Fruit fly (Drosophila melanogaster) whole organism, wandering third instar larva: Measurements from ENCODE around the gene HP1b.

ENCODE experiments used
- CG32264 ChIP-seq: fragments of 200-800 bp; sonication (Bioruptor generic); optimal IDR thresholded peaks from 2 replicates; lab custom pipeline; 2016; ENCODE audit warnings: missing biosample characterization, missing genetic modification characterization
- CG9705 ChIP-seq: fragments of 200-800 bp; sonication (Bioruptor generic); optimal IDR thresholded peaks from 2 replicates; lab custom pipeline; 2018; ENCODE audit warnings: missing biosample characterization, mild to moderate bottlenecking, missing genetic modification characterization
- CrebA ChIP-seq: fragments of 200-800 bp; sonication (Bioruptor generic); optimal IDR thresholded peaks from 2 replicates; lab custom pipeline; 2016; ENCODE audit warnings: missing biosample characterization, mild to moderate bottlenecking, missing genetic modification characterization, borderline replicate concordance
- Dfd ChIP-seq: fragments of >200 bp; optimal IDR thresholded peaks from 2 replicates; lab custom pipeline; 2017; ENCODE audit warnings: missing biosample characterization, missing genetic modification characterization
- Dif ChIP-seq: fragments of 200-275, 200-300 bp; sonication (Bioruptor generic); optimal IDR thresholded peaks from 2 replicates; lab custom pipeline; 2018; ENCODE audit warnings: missing biosample characterization, missing genetic modification characterization; ENCODE audit not compliant: partially characterized antibody
- GATAd ChIP-seq: sonication (Bioruptor generic); optimal IDR thresholded peaks from 2 replicates; lab custom pipeline; 2016; ENCODE audit warnings: missing biosample characterization, missing genetic modification characterization
- HLH106 ChIP-seq: fragments of 200-800 bp; optimal IDR thresholded peaks from 3 replicates; lab custom pipeline; 2019; ENCODE audit warnings: missing biosample characterization, mild to moderate bottlenecking, missing genetic modification characterization, moderate library complexity
- Hnf4 ChIP-seq: fragments of 200-800 bp; sonication (Bioruptor generic); optimal IDR thresholded peaks from 2 replicates; lab custom pipeline; 2016; ENCODE audit warnings: missing biosample characterization, mild to moderate bottlenecking, missing genetic modification characterization
- Hr78 ChIP-seq: fragments of >200 bp; optimal IDR thresholded peaks from 2 replicates; lab custom pipeline; 2017; ENCODE audit warnings: missing biosample characterization, missing genetic modification characterization
- Hr83 ChIP-seq: fragments of 200-300 bp; sonication (Bioruptor generic); optimal IDR thresholded peaks from 2 replicates; lab custom pipeline; 2016; ENCODE audit warnings: missing biosample characterization, mild to moderate bottlenecking, missing genetic modification characterization, moderate library complexity; ENCODE audit not compliant: poor library complexity, severe bottlenecking
- Jra ChIP-seq: sonication (Bioruptor generic); optimal IDR thresholded peaks from 2 replicates; lab custom pipeline; 2016; ENCODE audit warnings: missing biosample characterization, missing genetic modification characterization
- Mio ChIP-seq: sonication (Bioruptor generic); optimal IDR thresholded peaks from 2 replicates; lab custom pipeline; 2016; ENCODE audit warnings: missing biosample characterization, missing genetic modification characterization
- N ChIP-seq: fragments of >200 bp; optimal IDR thresholded peaks from 2 replicates; lab custom pipeline; 2018; ENCODE audit warnings: missing biosample characterization, missing external identifiers, missing genetic modification characterization
- OdsH ChIP-seq: fragments of 200-800 bp; sonication (Bioruptor generic); optimal IDR thresholded peaks from 2 replicates; lab custom pipeline; 2016; ENCODE audit warnings: missing biosample characterization, mild to moderate bottlenecking, missing genetic modification characterization
- Rel ChIP-seq, 2 experiments: fragments of 200-800 bp; sonication (Bioruptor generic) in 1 of 2; optimal IDR thresholded peaks; 2 replicates in 1 of 2; 3 replicates in 1 of 2; lab custom pipeline; 2016 to 2019; ENCODE audit warnings: mild to moderate bottlenecking in 2 of 2, missing biosample characterization in 2 of 2, missing genetic modification characterization in 2 of 2, moderate library complexity in 1 of 2
- Sp1 ChIP-seq: fragments of 200-800 bp; sonication (Bioruptor generic); optimal IDR thresholded peaks from 3 replicates; lab custom pipeline; 2019; ENCODE audit warnings: missing biosample characterization, mild to moderate bottlenecking, missing genetic modification characterization, moderate library complexity
- Vsx2 ChIP-seq: fragments of 200-300, 225-300 bp; sonication (Bioruptor generic); optimal IDR thresholded peaks from 2 replicates; lab custom pipeline; 2018; ENCODE audit warnings: missing biosample characterization, missing genetic modification characterization; ENCODE audit not compliant: partially characterized antibody
- br ChIP-seq: fragments of 200-800 bp; sonication (Bioruptor generic); optimal IDR thresholded peaks from 2 replicates; lab custom pipeline; 2016; ENCODE audit warnings: missing biosample characterization, missing genetic modification characterization
- brk ChIP-seq: fragments of 200-800 bp; sonication (Bioruptor generic); optimal IDR thresholded peaks from 2 replicates; lab custom pipeline; 2016; ENCODE audit warnings: missing biosample characterization, mild to moderate bottlenecking, missing genetic modification characterization
- dl ChIP-seq, 2 experiments: fragments of 175-275, 200-275 bp in 1 of 2; fragments of 200-275 bp in 1 of 2; sonication (Bioruptor generic); optimal IDR thresholded peaks; lab custom pipeline; 2018; ENCODE audit warnings: mild to moderate bottlenecking in 2 of 2, missing biosample characterization in 2 of 2, missing genetic modification characterization in 2 of 2, moderate library complexity in 2 of 2; ENCODE audit not compliant: partially characterized antibody in 2 of 2, insufficient read depth in 1 of 2
- dmrt93B ChIP-seq: fragments of 200-800 bp; sonication (Bioruptor generic); optimal IDR thresholded peaks from 2 replicates; lab custom pipeline; 2018; ENCODE audit warnings: missing biosample characterization, mild to moderate bottlenecking, missing genetic modification characterization
- dsf ChIP-seq: sonication (Bioruptor generic); optimal IDR thresholded peaks from 2 replicates; lab custom pipeline; 2016; ENCODE audit warnings: missing biosample characterization, missing genetic modification characterization, borderline replicate concordance
- ey ChIP-seq: fragments of 200-800 bp; sonication (Bioruptor generic); optimal IDR thresholded peaks from 2 replicates; lab custom pipeline; 2016; ENCODE audit warnings: missing biosample characterization, missing genetic modification characterization
- foxo ChIP-seq, 2 experiments: fragments of 200-800 bp; sonication (Bioruptor generic); optimal IDR thresholded peaks; 2 replicates in 1 of 2; 3 replicates in 1 of 2; lab custom pipeline; 2016 to 2017; ENCODE audit warnings: missing biosample characterization in 2 of 2, missing genetic modification characterization in 2 of 2
- fru ChIP-seq: fragments of 200-800 bp; sonication (Bioruptor generic); optimal IDR thresholded peaks from 3 replicates; lab custom pipeline; 2016; ENCODE audit warnings: missing biosample characterization, mild to moderate bottlenecking, missing genetic modification characterization
- h ChIP-seq: fragments of 200-800 bp; sonication (Bioruptor generic); optimal IDR thresholded peaks from 3 replicates; lab custom pipeline; 2016; ENCODE audit warnings: missing biosample characterization, mild to moderate bottlenecking, missing genetic modification characterization
- lola ChIP-seq: fragments of >200 bp; optimal IDR thresholded peaks from 2 replicates; lab custom pipeline; 2017; ENCODE audit warnings: missing biosample characterization, missing genetic modification characterization
- pan ChIP-seq: fragments of >200 bp; optimal IDR thresholded peaks from 2 replicates; lab custom pipeline; 2017
- psq ChIP-seq: fragments of 200-800 bp; sonication (Bioruptor generic); optimal IDR thresholded peaks from 3 replicates; lab custom pipeline; 2017; ENCODE audit warnings: missing biosample characterization, mild to moderate bottlenecking, missing genetic modification characterization, moderate library complexity
- rgr ChIP-seq: fragments of 200-800 bp; sonication (Bioruptor generic); optimal IDR thresholded peaks from 3 replicates; lab custom pipeline; 2016; ENCODE audit warnings: missing biosample characterization, mild to moderate bottlenecking, missing genetic modification characterization
- sage ChIP-seq: fragments of 200-800 bp; sonication (Bioruptor generic); optimal IDR thresholded peaks from 2 replicates; lab custom pipeline; 2016; ENCODE audit warnings: missing biosample characterization, mild to moderate bottlenecking, missing genetic modification characterization
- sv ChIP-seq: fragments of 200-800 bp; sonication (Bioruptor generic); optimal IDR thresholded peaks from 3 replicates; lab custom pipeline; 2016; ENCODE audit warnings: missing biosample characterization, missing genetic modification characterization
- tai ChIP-seq: sonication (Bioruptor generic); optimal IDR thresholded peaks from 2 replicates; lab custom pipeline; 2016; ENCODE audit warnings: missing biosample characterization, missing genetic modification characterization
- usp ChIP-seq: fragments of >200 bp; optimal IDR thresholded peaks from 2 replicates; lab custom pipeline; 2017; ENCODE audit warnings: missing biosample characterization, missing genetic modification characterization
- woc ChIP-seq: sonication (Bioruptor generic); optimal IDR thresholded peaks from 2 replicates; lab custom pipeline; 2016; ENCODE audit warnings: missing biosample characterization, mild to moderate bottlenecking, missing genetic modification characterization

The HP1b gene

dm6 chrX:9080962-9081361 lies at the start of gene HP1b, which contains the start of gene CG7246:
TSS of gene HP1b (plus strand) at chrX:9081063.
TSS of gene CG7246 (minus strand) at chrX:9081057.
- TF ChIP-seq brk (GFP tag; lab: Kevin White, UChicago) (no peak), Dif (GFP tag; lab: Kevin White, UChicago) (no peak), dl (GFP tag; optimal IDR thresholded peaks at IDR 0.05; lab: Kevin White, UChicago; ENCODE audit: insufficient read depth in 1 of 2, partially characterized antibody in 2 of 2) (no peak), sage (GFP tag; lab: Kevin White, UChicago) (peak; percentile 70), psq (GFP tag; lab: Kevin White, UChicago) (peak; percentile 60), CG32264 (GFP tag; lab: Kevin White, UChicago) (peak; percentile 26), CG9705 (peak; percentile 34), dsf (GFP tag; lab: Kevin White, UChicago) (peak; percentile 28), Jra (GFP tag; lab: Kevin White, UChicago) (peak; percentile 6), pan (no peak), Sp1 (GFP tag; lab: Kevin White, UChicago) (peak; percentile 69), CrebA (GFP tag; lab: Kevin White, UChicago) (no peak), woc (peak; percentile 57), rgr (GFP tag; lab: Kevin White, UChicago) (peak; percentile 78), Dfd (no peak), GATAd (GFP tag; lab: Kevin White, UChicago) (no peak), Mio (GFP tag; lab: Kevin White, UChicago) (no peak), OdsH (peak; percentile 67), Rel (GFP tag; optimal IDR thresholded peaks at IDR 0.05; lab: Kevin White, UChicago) (no peak), Rel (tag; optimal IDR thresholded peaks at IDR 0.05; lab: Kevin White, UChicago) (peak; percentile 41), foxo (GFP tag; optimal IDR thresholded peaks at IDR 0.05; lab: Kevin White, UChicago) (peak in 1 of 2 experiments; percentile 86), sv (peak; percentile 57), br (GFP tag; lab: Kevin White, UChicago) (peak; percentile 49), lola (GFP tag; lab: Kevin White, UChicago) (no peak), dmrt93B (peak; percentile 32), fru (GFP tag; lab: Kevin White, UChicago) (peak; percentile 76), ey (peak; percentile 52), Hnf4 (GFP tag; lab: Kevin White, UChicago) (peak; percentile 76), Hr83 (GFP tag; lab: Kevin White, UChicago) (no peak), Vsx2 (GFP tag; lab: Kevin White, UChicago) (no peak), HLH106 (tag; lab: Kevin White, UChicago) (peak; percentile 80), h (peak; percentile 78)
- TF ChIP-seq, all 38 proteins: peak for 20

dm6 chrX:9036113-9036512 lies 44.8 kb upstream of the HP1b start:
- TF ChIP-seq HLH106 (tag; lab: Kevin White, UChicago), result no peak
- no peak for TF ChIP-seq GATAd (GFP tag; lab: Kevin White, UChicago)
- no peak for TF ChIP-seq tai
- no peak for TF ChIP-seq dsf (GFP tag; lab: Kevin White, UChicago)
- TF ChIP-seq Rel (GFP tag; optimal IDR thresholded peaks at IDR 0.05; lab: Kevin White, UChicago), result no peak
- no peak for TF ChIP-seq Rel (tag; optimal IDR thresholded peaks at IDR 0.05; lab: Kevin White, UChicago)
- no peak for TF ChIP-seq usp
- TF ChIP-seq Hr83 (GFP tag; lab: Kevin White, UChicago), result no peak
- TF ChIP-seq Mio (GFP tag; lab: Kevin White, UChicago), result no peak
- TF ChIP-seq CG32264 (GFP tag; lab: Kevin White, UChicago), result no peak
- TF ChIP-seq h, result no peak
- no peak for TF ChIP-seq foxo (GFP tag; optimal IDR thresholded peaks at IDR 0.05; lab: Kevin White, UChicago)
- TF ChIP-seq OdsH, result no peak
- no peak for TF ChIP-seq N (GFP tag; lab: Kevin White, UChicago)
- TF ChIP-seq rgr (GFP tag; lab: Kevin White, UChicago), result no peak
- no peak for TF ChIP-seq Hr78 (GFP tag; lab: Kevin White, UChicago)
- TF ChIP-seq Hnf4 (GFP tag; lab: Kevin White, UChicago), result no peak

dm6 chrX:9038778-9039177 lies 42.1 kb upstream of the HP1b start:
- TF ChIP-seq GATAd (GFP tag; lab: Kevin White, UChicago) (no peak), fru (GFP tag; lab: Kevin White, UChicago) (no peak), woc (no peak), dsf (GFP tag; lab: Kevin White, UChicago) (no peak), sv (no peak), psq (GFP tag; lab: Kevin White, UChicago) (no peak), dmrt93B (no peak), usp (no peak), sage (GFP tag; lab: Kevin White, UChicago) (no peak), tai (no peak), rgr (GFP tag; lab: Kevin White, UChicago) (no peak), OdsH (no peak), brk (GFP tag; lab: Kevin White, UChicago) (no peak)
